Worm (Caenorhabditis elegans): ENCODE measurements around the gene C02B4.3.

Gene C02B4.3

DNA sequence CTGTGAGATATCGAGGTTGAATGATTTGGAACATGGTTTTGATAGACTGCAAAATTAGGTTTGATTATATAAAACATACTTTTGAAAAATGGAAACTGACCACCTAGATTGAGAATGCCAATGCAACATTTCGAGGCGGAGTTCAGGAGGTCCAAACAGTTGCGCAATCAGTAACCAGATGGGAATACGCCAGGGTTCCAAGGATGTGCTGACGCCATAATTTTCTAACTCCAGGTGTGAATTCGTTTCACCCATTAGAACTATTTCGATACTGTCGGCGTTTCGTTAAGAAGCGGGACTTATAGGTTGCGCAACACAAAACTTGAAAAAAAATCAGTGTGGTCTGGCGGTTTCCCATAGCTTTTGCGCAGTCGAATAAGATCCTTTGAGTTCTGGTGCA lies at the start of gene C02B4.3:
Gene C02B4.3 (minus strand): TSS at position 34 of the 400 bp plus-strand sequence.
- peak; percentile 94 for TF ChIP-seq zip-8 (tag; optimal IDR thresholded peaks at IDR 0.05)
- no peak for TF ChIP-seq sem-2 (GFP tag; optimal IDR thresholded peaks at IDR 0.05)
- TF ChIP-seq bed-3 (GFP tag; optimal IDR thresholded peaks at IDR 0.05) = no peak
- TF ChIP-seq elt-3 (tag; optimal IDR thresholded peaks at IDR 0.05) = no peak

DNA sequence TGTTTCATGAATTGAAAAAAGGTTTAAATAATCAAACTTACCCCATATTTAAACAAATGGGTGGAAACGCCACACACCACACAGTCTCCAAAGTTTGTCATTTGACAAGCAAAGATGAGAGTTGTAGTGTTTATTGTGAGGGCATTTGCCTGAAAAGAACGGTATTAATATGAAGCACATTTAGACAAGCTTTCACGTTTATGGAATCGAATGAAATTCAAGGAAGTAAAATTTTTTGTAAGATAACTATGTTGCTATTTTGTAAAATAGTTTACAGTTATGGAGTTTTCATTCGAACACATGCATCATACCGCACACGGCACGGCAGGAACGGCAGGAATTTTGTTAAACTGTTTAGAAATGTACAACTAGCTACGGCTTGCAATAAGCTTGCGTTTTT lies 45.1 kb upstream of the C02B4.3 start, which contains the start of gene nhr-272:
Gene nhr-272 (minus strand): TSS at position 101 of the 400 bp plus-strand sequence.
- TF ChIP-seq ceh-43 (GFP tag; optimal IDR thresholded peaks at IDR 0.05) (no peak), ztf-11 (tag; optimal IDR thresholded peaks at IDR 0.05) (no peak), mab-5 (tag; optimal IDR thresholded peaks at IDR 0.05) (no peak), nhr-28 (tag; optimal IDR thresholded peaks at IDR 0.05) (no peak), ces-1 (GFP tag; optimal IDR thresholded peaks at IDR 0.05) (no peak), nhr-12 (tag; optimal IDR thresholded peaks at IDR 0.05) (no peak), ceh-83 (GFP tag; optimal IDR thresholded peaks at IDR 0.05) (no peak)

DNA sequence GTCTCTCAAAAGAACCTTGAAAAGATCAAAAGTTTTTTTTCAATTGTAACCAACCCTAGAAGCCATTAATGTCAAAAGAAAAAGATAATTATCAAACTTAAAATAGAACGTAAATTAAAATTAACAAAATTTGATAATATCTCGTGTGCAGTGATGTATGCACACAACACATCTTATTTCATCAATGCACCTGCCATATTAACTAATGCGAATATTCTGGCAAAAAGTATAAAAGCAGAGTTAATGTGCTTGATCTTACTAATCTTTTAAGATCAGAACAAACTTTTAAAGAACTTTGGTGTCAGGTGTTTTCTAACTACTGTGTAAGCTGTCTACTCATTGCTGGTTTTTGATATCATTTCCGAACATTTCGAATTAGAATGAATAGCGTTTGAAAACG lies 43.1 kb upstream of the C02B4.3 start:
- TF ChIP-seq nhr-237 (tag; optimal IDR thresholded peaks at IDR 0.05) = no peak
- no peak for TF ChIP-seq mab-5 (tag; optimal IDR thresholded peaks at IDR 0.05)
- TF ChIP-seq nhr-28 (tag; optimal IDR thresholded peaks at IDR 0.05) = no peak
- TF ChIP-seq drap-1 (GFP tag; optimal IDR thresholded peaks at IDR 0.05) = no peak
- no peak for TF ChIP-seq M03D4.4 (tag; optimal IDR thresholded peaks at IDR 0.05)
- TF ChIP-seq lin-32 (GFP tag; optimal IDR thresholded peaks at IDR 0.05) = no peak
- TF ChIP-seq ceh-83 (GFP tag; optimal IDR thresholded peaks at IDR 0.05) = no peak
- TF ChIP-seq sptf-1 (tag; optimal IDR thresholded peaks at IDR 0.05) = no peak
- no peak for TF ChIP-seq pha-4 (tag; optimal IDR thresholded peaks at IDR 0.05)
- no peak for TF ChIP-seq unc-39 (tag; optimal IDR thresholded peaks at IDR 0.05)
- no peak for TF ChIP-seq unc-62 (GFP tag; optimal IDR thresholded peaks at IDR 0.05)

DNA sequence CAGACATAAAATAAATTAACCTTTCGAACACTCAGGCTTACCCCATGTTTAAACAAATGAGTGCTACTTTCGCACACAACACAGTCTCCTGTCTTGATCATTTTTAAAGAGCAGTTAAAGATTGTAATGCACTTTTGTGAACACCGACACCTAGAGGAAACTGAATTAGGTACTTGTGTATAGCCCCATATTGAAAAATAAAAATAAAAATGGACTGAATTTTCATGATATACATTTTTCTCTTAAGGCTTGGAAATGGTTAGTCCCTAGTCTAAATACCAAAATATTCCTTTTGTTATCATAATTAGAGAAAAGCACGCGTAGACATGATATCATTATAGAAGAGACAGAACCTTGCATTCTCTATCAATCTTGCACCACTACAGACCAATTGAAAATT lies 42.3 kb upstream of the C02B4.3 start, which contains the start of gene nhr-214:
Gene nhr-214 (minus strand): TSS at position 101 of the 400 bp plus-strand sequence.
- no peak for TF ChIP-seq nhr-12 (tag; optimal IDR thresholded peaks at IDR 0.05)
- no peak for TF ChIP-seq ceh-39 (tag; optimal IDR thresholded peaks at IDR 0.05)
- no peak for TF ChIP-seq snpc-4 (tag; optimal IDR thresholded peaks at IDR 0.05)
- no peak for TF ChIP-seq mep-1 (tag; optimal IDR thresholded peaks at IDR 0.05)
- no peak for TF ChIP-seq lin-32 (GFP tag; optimal IDR thresholded peaks at IDR 0.05)
- no peak for TF ChIP-seq ces-1 (GFP tag; optimal IDR thresholded peaks at IDR 0.05)
- no peak for TF ChIP-seq elt-3 (tag; optimal IDR thresholded peaks at IDR 0.05)
- TF ChIP-seq nhr-237 (tag; optimal IDR thresholded peaks at IDR 0.05) = no peak
- TF ChIP-seq tbx-8 (GFP tag; optimal IDR thresholded peaks at IDR 0.05) = no peak
- no peak for TF ChIP-seq pha-4 (tag; optimal IDR thresholded peaks at IDR 0.05)
- no peak for TF ChIP-seq hlh-1 (tag; optimal IDR thresholded peaks at IDR 0.05)
- TF ChIP-seq cnd-1 (tag; optimal IDR thresholded peaks at IDR 0.05) = no peak
- no peak for TF ChIP-seq sptf-1 (tag; optimal IDR thresholded peaks at IDR 0.05)
- no peak for TF ChIP-seq ceh-43 (GFP tag; optimal IDR thresholded peaks at IDR 0.05)
- no peak for TF ChIP-seq zip-8 (tag; optimal IDR thresholded peaks at IDR 0.05)

DNA sequence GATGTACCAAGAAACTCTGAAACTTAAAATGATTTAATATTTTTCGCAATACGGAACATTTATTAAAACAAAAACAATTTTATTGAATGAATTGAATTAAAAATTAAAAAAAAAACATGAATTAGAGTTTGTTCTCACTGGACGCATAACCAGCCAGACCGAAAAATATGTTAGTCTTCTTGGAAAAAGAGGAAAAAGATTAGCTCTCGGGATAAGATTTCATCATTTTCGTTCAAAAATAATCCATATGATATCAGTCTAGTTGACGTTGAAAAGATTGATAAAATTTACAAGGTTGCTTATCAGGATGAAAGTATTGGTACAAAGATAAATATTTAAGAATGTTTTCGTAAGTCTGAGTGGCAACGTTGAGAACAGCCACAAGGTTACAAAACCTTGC lies 40.8 kb upstream of the C02B4.3 start, which contains the start of gene nhr-26:
Gene nhr-26 (minus strand): TSS at position 10 of the 400 bp plus-strand sequence.
- TF ChIP-seq sem-2 (GFP tag; optimal IDR thresholded peaks at IDR 0.05) (no peak), lin-32 (GFP tag; optimal IDR thresholded peaks at IDR 0.05) (no peak), elt-3 (tag; optimal IDR thresholded peaks at IDR 0.05) (no peak), nhr-76 (tag; optimal IDR thresholded peaks at IDR 0.05) (no peak), tbx-8 (GFP tag; optimal IDR thresholded peaks at IDR 0.05) (no peak), unc-62 (GFP tag; optimal IDR thresholded peaks at IDR 0.05) (no peak), flh-1 (GFP tag; optimal IDR thresholded peaks at IDR 0.05) (no peak), ceh-83 (GFP tag; optimal IDR thresholded peaks at IDR 0.05) (no peak), ham-2 (GFP tag; optimal IDR thresholded peaks at IDR 0.05) (no peak), ces-1 (GFP tag; optimal IDR thresholded peaks at IDR 0.05) (no peak), nhr-2 (tag; optimal IDR thresholded peaks at IDR 0.05) (no peak), ceh-43 (GFP tag; optimal IDR thresholded peaks at IDR 0.05) (no peak), unc-39 (tag; optimal IDR thresholded peaks at IDR 0.05) (no peak), nhr-12 (tag; optimal IDR thresholded peaks at IDR 0.05) (no peak), sptf-1 (tag; optimal IDR thresholded peaks at IDR 0.05) (no peak), nhr-28 (tag; optimal IDR thresholded peaks at IDR 0.05) (no peak)

DNA sequence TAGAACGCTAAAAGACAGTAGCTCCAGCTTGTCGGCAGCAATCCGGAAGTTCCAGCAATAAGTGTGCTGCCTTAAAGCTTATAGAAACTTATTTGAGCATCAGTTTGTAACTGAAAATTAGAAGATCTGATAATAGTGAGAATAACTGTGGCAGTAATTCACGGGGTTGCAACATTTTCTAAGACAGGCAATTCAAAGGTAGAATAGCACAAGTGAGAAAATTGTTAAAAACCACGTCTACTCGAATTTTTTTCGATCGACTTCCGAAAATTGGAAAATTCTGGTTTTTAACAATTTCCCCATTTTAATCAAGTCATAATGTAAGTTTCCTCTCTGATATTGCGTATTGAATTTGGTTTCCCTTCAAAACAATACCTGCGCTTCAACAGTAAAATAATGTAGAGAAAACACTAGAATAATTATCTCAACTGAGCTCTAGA lies 33.5 kb upstream of the C02B4.3 start:
- TF ChIP-seq ceh-43 (GFP tag; optimal IDR thresholded peaks at IDR 0.05) (peak; percentile 54), nhr-237 (tag; optimal IDR thresholded peaks at IDR 0.05) (no peak), ham-2 (GFP tag; optimal IDR thresholded peaks at IDR 0.05) (no peak), nhr-28 (tag; optimal IDR thresholded peaks at IDR 0.05) (no peak), hlh-1 (tag; optimal IDR thresholded peaks at IDR 0.05) (no peak), tbx-8 (GFP tag; optimal IDR thresholded peaks at IDR 0.05) (no peak), sptf-1 (tag; optimal IDR thresholded peaks at IDR 0.05) (peak; percentile 69), unc-120 (tag; optimal IDR thresholded peaks at IDR 0.05; ENCODE audit: poor library complexity, severe bottlenecking) (peak; percentile 11), blmp-1 (tag; optimal IDR thresholded peaks at IDR 0.05) (no peak), nhr-2 (tag; optimal IDR thresholded peaks at IDR 0.05) (no peak), lin-13 (tag; optimal IDR thresholded peaks at IDR 0.05) (no peak), lin-32 (GFP tag; optimal IDR thresholded peaks at IDR 0.05) (peak; percentile 50), ceh-39 (tag; optimal IDR thresholded peaks at IDR 0.05) (no peak), M03D4.4 (tag; optimal IDR thresholded peaks at IDR 0.05) (peak; percentile 55), zip-8 (tag; optimal IDR thresholded peaks at IDR 0.05) (no peak), ceh-83 (GFP tag; optimal IDR thresholded peaks at IDR 0.05) (peak; percentile 81), bed-3 (GFP tag; optimal IDR thresholded peaks at IDR 0.05) (peak; percentile 44), unc-62 (GFP tag; optimal IDR thresholded peaks at IDR 0.05) (no peak), nhr-76 (tag; optimal IDR thresholded peaks at IDR 0.05) (no peak), cnd-1 (tag; optimal IDR thresholded peaks at IDR 0.05) (peak; percentile 53), sem-2 (GFP tag; optimal IDR thresholded peaks at IDR 0.05) (no peak), elt-1 (tag; optimal IDR thresholded peaks at IDR 0.05; ENCODE audit: borderline replicate concordance, insufficient read depth) (no peak), unc-39 (tag; optimal IDR thresholded peaks at IDR 0.05) (no peak), drap-1 (GFP tag; optimal IDR thresholded peaks at IDR 0.05) (peak; percentile 48), mep-1 (tag; optimal IDR thresholded peaks at IDR 0.05) (no peak), ces-1 (GFP tag; optimal IDR thresholded peaks at IDR 0.05) (peak; percentile 67), mls-2 (tag; optimal IDR thresholded peaks at IDR 0.05) (peak; percentile 59), ztf-11 (tag; optimal IDR thresholded peaks at IDR 0.05) (no peak)
